Worm (Caenorhabditis elegans): ENCODE data around the gene pkc-2.

pkc-2 gene

ce11 chrX:9347380-9347979 is 17.1 kb upstream of the pkc-2 start, which contains the start of gene oga-1 (continued):
- no peak for TF ChIP-seq pha-4 (GFP tag; IDR thresholded peaks at IDR 0.05)
- peak; percentile 91 for TF ChIP-seq pha-4 (tag; optimal IDR thresholded peaks at IDR 0.05)
- TF ChIP-seq nhr-25 (tag; optimal IDR thresholded peaks at IDR 0.05; ENCODE audit: borderline replicate concordance, insufficient read depth), result no peak
- TF ChIP-seq ztf-7 (tag; optimal IDR thresholded peaks at IDR 0.05), result peak; percentile 76
- TF ChIP-seq attf-4 (tag; optimal IDR thresholded peaks at IDR 0.05), result no peak
- TF ChIP-seq lsy-2 (tag; optimal IDR thresholded peaks at IDR 0.05), result no peak
- peak; percentile 66 for TF ChIP-seq T20F7.1 (GFP tag; optimal IDR thresholded peaks at IDR 0.05)
- TF ChIP-seq nhr-11 (tag; optimal IDR thresholded peaks at IDR 0.05), result peak; percentile 91
- TF ChIP-seq hlh-11 (tag; optimal IDR thresholded peaks at IDR 0.05), result peak; percentile 95
- TF ChIP-seq aha-1 (tag), result peak; percentile 83
- no peak for TF ChIP-seq lim-7 (GFP tag; IDR thresholded peaks at IDR 0.05)
- peak; percentile 90 to 97 for TF ChIP-seq mdl-1 (tag; optimal IDR thresholded peaks at IDR 0.05)
- TF ChIP-seq skn-1 (tag; optimal IDR thresholded peaks at IDR 0.05), result no peak
- no peak for TF ChIP-seq nhr-77 (tag; optimal IDR thresholded peaks at IDR 0.05)
- TF ChIP-seq lin-13 (GFP tag; optimal IDR thresholded peaks at IDR 0.05), result peak; percentile 52
- peak; percentile 95 for TF ChIP-seq mdt-29 (GFP tag; IDR thresholded peaks at IDR 0.05)
- peak; percentile 77 for TF ChIP-seq mxl-3 (GFP tag; optimal IDR thresholded peaks at IDR 0.05)
- no peak for TF ChIP-seq lin-15B (tag; optimal IDR thresholded peaks at IDR 0.05)
- TF ChIP-seq nhr-41 (GFP tag; IDR thresholded peaks at IDR 0.05), result no peak
- no peak for TF ChIP-seq daf-16 (GFP tag; optimal IDR thresholded peaks at IDR 0.05)
- TF ChIP-seq daf-16 (tag; optimal IDR thresholded peaks at IDR 0.05), result peak; percentile 98

- TF ChIP-seq F49E8.2 (tag; optimal IDR thresholded peaks at IDR 0.05; ENCODE audit: borderline replicate concordance) (no peak), aha-1 (tag) (peak; percentile 72), lim-7 (GFP tag; IDR thresholded peaks at IDR 0.05) (no peak), D1046.2 (GFP tag; IDR thresholded peaks at IDR 0.05) (no peak)
Measured at ce11 chrX:9349844-9350556, 14.6 kb upstream of the pkc-2 start, which contains the start of gene flp-20. Gene flp-20 (minus strand): TSS chrX:9349894.

ce11 chrX:9361136-9361535 is 3.5 kb upstream of the pkc-2 start:
- TF ChIP-seq Y105C5A.15 (GFP tag; IDR thresholded peaks at IDR 0.05), result no peak
- peak; percentile 23 for TF ChIP-seq ces-1 (GFP tag; optimal IDR thresholded peaks at IDR 0.05)
- peak; percentile 49 for TF ChIP-seq fkh-10 (GFP tag; optimal IDR thresholded peaks at IDR 0.05)

DNA sequence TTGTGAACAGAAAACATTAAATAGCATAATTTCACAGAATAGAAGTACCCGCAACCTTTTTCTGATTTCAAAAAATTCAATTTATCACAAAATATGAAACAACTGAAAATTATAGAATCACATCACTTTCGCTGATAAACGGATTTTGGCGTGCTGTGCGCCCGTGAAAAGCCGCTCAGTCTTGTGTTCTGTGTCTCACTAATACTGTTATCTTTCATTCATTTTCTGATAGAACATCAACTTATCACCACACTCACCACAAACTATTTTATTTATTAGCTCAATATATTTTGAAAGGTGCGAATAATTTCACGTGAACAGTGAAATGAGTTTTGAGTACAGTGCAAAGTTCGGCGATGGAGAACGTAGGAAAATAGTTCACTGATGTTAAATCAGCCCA is 536 bp upstream of the pkc-2 start:
- TF ChIP-seq dmd-6 (GFP tag; IDR thresholded peaks at IDR 0.05), result peak; percentile 67
- peak; percentile 83 for TF ChIP-seq nhr-28 (tag; optimal IDR thresholded peaks at IDR 0.05)
- peak; percentile 75 for TF ChIP-seq dve-1 (tag; optimal IDR thresholded peaks at IDR 0.05; ENCODE audit: insufficient read depth)
- peak; percentile 13 for TF ChIP-seq hlh-30 (tag; optimal IDR thresholded peaks at IDR 0.05; ENCODE audit: insufficient read depth)
- no peak for TF ChIP-seq T20F7.1 (GFP tag; optimal IDR thresholded peaks at IDR 0.05)
- TF ChIP-seq lin-15B (tag; optimal IDR thresholded peaks at IDR 0.05), result no peak
- peak; percentile 27 for TF ChIP-seq nhr-48 (tag; optimal IDR thresholded peaks at IDR 0.05)
- TF ChIP-seq madf-5 (GFP tag; IDR thresholded peaks at IDR 0.05), result no peak
- no peak for TF ChIP-seq daf-16 (GFP tag; optimal IDR thresholded peaks at IDR 0.05)
- peak; percentile 77 for TF ChIP-seq daf-16 (tag; optimal IDR thresholded peaks at IDR 0.05)
- peak; percentile 56 for TF ChIP-seq pqm-1 (tag; optimal IDR thresholded peaks at IDR 0.05)
